Fruit fly (Drosophila melanogaster) whole organism, embryonic: ENCODE measurements around the gene CG15642.
A peak's percentile ranks its signal among the peaks of the same experiment; 100 is the strongest.

ENCODE experiments used
- ATbp ChIP-seq: fragments of 200-800 bp; sonication (Bioruptor generic); optimal IDR thresholded peaks from 2 replicates; lab custom pipeline; 2017; ENCODE audit warnings: missing biosample characterization, mild to moderate bottlenecking, missing genetic modification characterization, missing genetic modification reagents
- Asciz ChIP-seq: fragments of 200-800 bp; sonication (Bioruptor generic); optimal IDR thresholded peaks from 2 replicates; lab custom pipeline; 2017; ENCODE audit warnings: missing biosample characterization, mild to moderate bottlenecking, missing genetic modification characterization, missing genetic modification reagents
- CG10431 ChIP-seq: fragments of 200-800 bp; sonication (Bioruptor generic); optimal IDR thresholded peaks from 3 replicates; lab custom pipeline; 2018; ENCODE audit warnings: missing biosample characterization, mild to moderate bottlenecking, missing genetic modification characterization
- CG10543 ChIP-seq: fragments of 200-800 bp; sonication (Bioruptor generic); optimal IDR thresholded peaks from 3 replicates; lab custom pipeline; 2017; ENCODE audit warnings: missing biosample characterization, mild to moderate bottlenecking, missing genetic modification characterization, moderate library complexity
- CG11695 ChIP-seq: fragments of 200-800 bp; sonication (Bioruptor generic); IDR thresholded peaks from 3 replicates; pipeline ENCODE4 v1.3.6; 2022; ENCODE audit warnings: missing biosample characterization, missing genetic modification characterization
- CG15073 ChIP-seq: fragments of 200-800 bp; sonication (Bioruptor generic); optimal IDR thresholded peaks from 2 replicates; lab custom pipeline; 2016; ENCODE audit warnings: missing biosample characterization, missing genetic modification characterization
- CG16815 ChIP-seq: fragments of 200-800 bp; sonication (Bioruptor generic); optimal IDR thresholded peaks from 3 replicates; lab custom pipeline; 2017; ENCODE audit warnings: missing biosample characterization, mild to moderate bottlenecking, missing genetic modification characterization
- CG17361 ChIP-seq: fragments of 200-800 bp; sonication (Bioruptor generic); IDR thresholded peaks from 3 replicates; pipeline ENCODE4 v1.3.6; 2022; ENCODE audit warnings: missing biosample characterization, missing genetic modification characterization
- CG17829 ChIP-seq: fragments of 200-800 bp; optimal IDR thresholded peaks from 2 replicates; lab custom pipeline; 2019; ENCODE audit warnings: missing biosample characterization, mild to moderate bottlenecking, missing genetic modification characterization, moderate library complexity
- CG18599 ChIP-seq: fragments of 200-800 bp; sonication (Bioruptor generic); optimal IDR thresholded peaks from 3 replicates; lab custom pipeline; 2017; ENCODE audit warnings: missing biosample characterization, missing genetic modification characterization, mild to moderate bottlenecking, moderate library complexity, missing genetic modification reagents
- CG2116 ChIP-seq: fragments of 200-800 bp; sonication (Bioruptor generic); optimal IDR thresholded peaks from 3 replicates; lab custom pipeline; 2018; ENCODE audit warnings: missing biosample characterization, mild to moderate bottlenecking, missing genetic modification characterization
- CG2199 ChIP-seq: fragments of 200-800 bp; sonication (Bioruptor generic); IDR thresholded peaks from 3 replicates; pipeline ENCODE4 v1.3.6; 2022; ENCODE audit warnings: missing biosample characterization, missing genetic modification characterization
- CG2678 ChIP-seq: fragments of 200-800 bp; sonication (Bioruptor generic); optimal IDR thresholded peaks from 3 replicates; lab custom pipeline; 2019; ENCODE audit warnings: missing biosample characterization, mild to moderate bottlenecking, missing genetic modification characterization, moderate library complexity
- CG3407 ChIP-seq: fragments of 200-800 bp; sonication (Bioruptor generic); optimal IDR thresholded peaks from 2 replicates; lab custom pipeline; 2018; ENCODE audit warnings: missing biosample characterization, mild to moderate bottlenecking, missing genetic modification characterization
- CG34422 ChIP-seq: fragments of 200-800 bp; sonication (Bioruptor generic); IDR thresholded peaks from 3 replicates; pipeline ENCODE4 v1.3.6; 2022; ENCODE audit warnings: missing biosample characterization, missing genetic modification characterization
- CG3995 ChIP-seq: fragments of 200-800 bp; sonication (Bioruptor generic); optimal IDR thresholded peaks from 3 replicates; lab custom pipeline; 2016; ENCODE audit warnings: missing biosample characterization, missing genetic modification characterization
- CG4854 ChIP-seq: fragments of 200-800 bp; sonication (Bioruptor generic); optimal IDR thresholded peaks from 2 replicates; lab custom pipeline; 2016; ENCODE audit warnings: missing biosample characterization, missing genetic modification characterization, inconsistent platforms
- CG6813 ChIP-seq: fragments of 200-800 bp; sonication (Bioruptor generic); optimal IDR thresholded peaks from 2 replicates; lab custom pipeline; 2017; ENCODE audit warnings: missing biosample characterization, missing genetic modification characterization, mild to moderate bottlenecking, moderate library complexity, missing genetic modification reagents
- CG8290 ChIP-seq, 3 experiments: fragments of 200-800 bp; sonication (Bioruptor generic); optimal IDR thresholded peaks; 2 replicates each; lab custom pipeline; 2016 to 2019; ENCODE audit warnings: missing biosample characterization in 3 of 3, missing genetic modification characterization in 3 of 3, mild to moderate bottlenecking in 2 of 3, moderate library complexity in 1 of 3
- CrebB ChIP-seq: fragments of 200-800 bp; sonication (Bioruptor generic); optimal IDR thresholded peaks from 3 replicates; lab custom pipeline; 2018; ENCODE audit warnings: missing biosample characterization, mild to moderate bottlenecking, missing genetic modification characterization
- Deaf1 ChIP-seq: fragments of 200-800 bp; optimal IDR thresholded peaks from 3 replicates; lab custom pipeline; 2019; ENCODE audit warnings: missing biosample characterization, mild to moderate bottlenecking, missing genetic modification characterization, moderate library complexity
- Dll ChIP-seq: fragments of 200-800 bp; sonication (Bioruptor generic); IDR thresholded peaks from 4 replicates; pipeline ENCODE4 v1.3.6; 2022; ENCODE audit warnings: missing biosample characterization, missing genetic modification characterization; ENCODE audit not compliant: partially characterized antibody
- GATAe ChIP-seq: fragments of 200-800 bp; sonication (Bioruptor generic); conservative IDR thresholded peaks from 2 replicates; pipeline ENCODE4 v1.3.6; 2022; ENCODE audit warnings: missing biosample characterization, missing genetic modification characterization
- H15 ChIP-seq: fragments of 200-800 bp; sonication (Bioruptor generic); IDR thresholded peaks from 3 replicates; pipeline ENCODE4 v1.3.6; 2022; ENCODE audit warnings: missing biosample characterization, missing genetic modification characterization
- Hr78 ChIP-seq, 2 experiments: fragments of 200-800 bp in 1 of 2; fragments of >200 bp in 1 of 2; sonication (Bioruptor generic) in 1 of 2; optimal IDR thresholded peaks; 2 replicates each; lab custom pipeline; 2017 to 2019; ENCODE audit warnings: missing biosample characterization in 2 of 2, missing genetic modification characterization in 2 of 2, mild to moderate bottlenecking in 1 of 2, moderate library complexity in 1 of 2
- Max ChIP-seq: fragments of 200-800 bp; sonication (Bioruptor generic); optimal IDR thresholded peaks from 2 replicates; lab custom pipeline; 2016; ENCODE audit warnings: missing biosample characterization, mild to moderate bottlenecking, missing genetic modification characterization
- Rfx ChIP-seq: fragments of 200-800 bp; sonication (Bioruptor generic); IDR thresholded peaks from 2 replicates; pipeline ENCODE4 v1.3.6; 2022; ENCODE audit warnings: missing biosample characterization, missing genetic modification characterization
- Sox100B ChIP-seq: fragments of 200-800 bp; sonication (Bioruptor generic); optimal IDR thresholded peaks from 3 replicates; lab custom pipeline; 2018; ENCODE audit warnings: missing biosample characterization, mild to moderate bottlenecking, missing genetic modification characterization
- Vsx1 ChIP-seq: fragments of 200-800 bp; sonication (Bioruptor generic); optimal IDR thresholded peaks from 2 replicates; lab custom pipeline; 2017; ENCODE audit warnings: missing biosample characterization, mild to moderate bottlenecking, missing genetic modification characterization, missing genetic modification reagents
- ap ChIP-seq: fragments of 200-800 bp; sonication (Bioruptor generic); IDR thresholded peaks from 2 replicates; pipeline ENCODE4 v1.3.6; 2022; ENCODE audit warnings: missing biosample characterization, missing genetic modification characterization
- br ChIP-seq: fragments of >200 bp; optimal IDR thresholded peaks from 2 replicates; lab custom pipeline; 2017
- chinmo ChIP-seq: fragments of 200-800 bp; sonication (Bioruptor generic); IDR thresholded peaks from 4 replicates; pipeline ENCODE4 v1.3.6; 2022; ENCODE audit warnings: missing biosample characterization, missing genetic modification characterization; ENCODE audit not compliant: partially characterized antibody
- chm ChIP-seq: fragments of 200-800 bp; sonication (Bioruptor generic); IDR thresholded peaks from 2 replicates; pipeline ENCODE4 v1.3.6; 2022; ENCODE audit warnings: missing biosample characterization, missing genetic modification characterization
- ci ChIP-seq: fragments of 200-800 bp; sonication (Bioruptor generic); IDR thresholded peaks from 3 replicates; pipeline ENCODE4 v1.3.6; 2022; ENCODE audit warnings: missing biosample characterization, missing genetic modification characterization
- crol ChIP-seq: fragments of 200-800 bp; sonication (Bioruptor generic); IDR thresholded peaks from 2 replicates; pipeline ENCODE4 v1.3.6; 2022; ENCODE audit warnings: missing biosample characterization, missing genetic modification characterization
- dimm ChIP-seq: fragments of 200-800 bp; sonication (Bioruptor generic); IDR thresholded peaks from 2 replicates; pipeline ENCODE4 v1.3.6; 2022; ENCODE audit warnings: missing biosample characterization, missing genetic modification characterization
- exex ChIP-seq: fragments of 200-800 bp; sonication (Bioruptor generic); optimal IDR thresholded peaks from 4 replicates; lab custom pipeline; 2018; ENCODE audit warnings: missing biosample characterization, mild to moderate bottlenecking, missing genetic modification characterization, moderate library complexity
- fd64A ChIP-seq: fragments of 200-800 bp; sonication (Bioruptor generic); optimal IDR thresholded peaks from 3 replicates; lab custom pipeline; 2018; ENCODE audit warnings: missing biosample characterization, mild to moderate bottlenecking, missing genetic modification characterization
- fd96Cb ChIP-seq: fragments of 200-800 bp; sonication (Bioruptor generic); optimal IDR thresholded peaks from 2 replicates; lab custom pipeline; 2018; ENCODE audit warnings: missing biosample characterization, mild to moderate bottlenecking, missing genetic modification characterization, moderate library complexity
- gfzf ChIP-seq: fragments of 200-800 bp; sonication (Bioruptor generic); optimal IDR thresholded peaks from 2 replicates; lab custom pipeline; 2016; ENCODE audit warnings: missing biosample characterization, mild to moderate bottlenecking, missing genetic modification characterization, moderate library complexity
- gsb-n ChIP-seq: fragments of 200-800 bp; sonication (Bioruptor generic); optimal IDR thresholded peaks from 3 replicates; lab custom pipeline; 2018; ENCODE audit warnings: missing biosample characterization, mild to moderate bottlenecking, missing genetic modification characterization
- ham ChIP-seq: fragments of 200-800 bp; sonication (Bioruptor generic); IDR thresholded peaks from 2 replicates; pipeline ENCODE4 v1.3.6; 2022; ENCODE audit warnings: missing biosample characterization, missing genetic modification characterization
- lab ChIP-seq: fragments of 200-800 bp; sonication (Bioruptor generic); optimal IDR thresholded peaks from 3 replicates; lab custom pipeline; 2017; ENCODE audit warnings: missing biosample characterization, missing genetic modification characterization, mild to moderate bottlenecking, moderate library complexity, missing genetic modification reagents
- mirr ChIP-seq: fragments of 200-800 bp; sonication (Bioruptor generic); optimal IDR thresholded peaks from 3 replicates; lab custom pipeline; 2018; ENCODE audit warnings: missing biosample characterization, mild to moderate bottlenecking, missing genetic modification characterization
- phol ChIP-seq: fragments of 200-800 bp; sonication (Bioruptor generic); optimal IDR thresholded peaks from 3 replicates; lab custom pipeline; 2018; ENCODE audit warnings: missing biosample characterization, mild to moderate bottlenecking, missing genetic modification characterization, moderate library complexity
- repo ChIP-seq: fragments of 200-800 bp; sonication (Bioruptor generic); optimal IDR thresholded peaks from 2 replicates; lab custom pipeline; 2016; ENCODE audit warnings: missing biosample characterization, missing genetic modification characterization

CG15642 gene

DNA sequence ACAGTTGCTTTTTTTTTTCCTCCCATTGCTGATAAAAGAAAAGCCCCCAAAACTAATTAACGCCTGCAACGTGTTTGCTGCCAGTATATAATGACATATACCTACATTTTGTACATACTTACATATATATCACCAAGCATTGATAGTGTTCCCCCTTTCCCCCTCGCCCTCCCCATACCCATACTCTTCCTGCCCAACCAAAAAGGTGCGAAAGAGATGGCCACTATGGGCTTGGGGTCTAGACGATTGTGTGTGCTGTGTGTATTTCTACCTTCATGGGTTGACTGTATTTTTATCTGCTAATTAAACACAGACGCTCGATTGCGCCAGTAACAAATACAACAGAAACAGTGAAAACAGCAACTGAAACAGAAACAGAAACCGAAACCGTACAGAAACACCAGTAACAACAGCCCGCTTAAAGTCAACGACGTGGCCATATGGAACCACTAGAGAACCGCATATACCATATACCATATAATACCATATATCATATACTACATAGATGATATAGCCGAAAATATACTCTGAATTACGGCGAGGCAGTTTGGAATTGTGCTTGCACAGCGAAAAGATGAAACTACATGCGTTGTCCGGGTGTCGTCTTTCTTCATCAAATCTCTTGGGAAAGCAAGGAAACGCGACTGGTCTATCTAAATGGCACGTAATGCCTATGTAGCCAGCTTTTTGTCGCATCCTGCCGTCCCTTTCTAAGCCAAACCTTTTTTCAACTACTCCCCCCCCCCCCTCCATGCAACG, 29.3 kb upstream of the CG15642 start (continued):
- TF ChIP-seq CG10431 (GFP tag; lab: Kevin White, UChicago): no peak
- no peak for TF ChIP-seq ap
- no peak for TF ChIP-seq CG8290 (GFP tag; optimal IDR thresholded peaks at IDR 0.05; lab: Kevin White, UChicago)
- peak in 1 of 2 experiments; percentile 15 for TF ChIP-seq CG8290 (tag; optimal IDR thresholded peaks at IDR 0.05; lab: Kevin White, UChicago)
- TF ChIP-seq br (lab: Kevin White, UChicago): no peak
- TF ChIP-seq fd96Cb (tag; lab: Kevin White, UChicago): no peak
- TF ChIP-seq exex: peak; percentile 59
- TF ChIP-seq lab (GFP tag; lab: Kevin White, UChicago): peak; percentile 31
- peak; percentile 87 for TF ChIP-seq crol (GFP tag; lab: Robert Waterston, UW)
- peak; percentile 55; the same call in 1 of the 2 replicates for TF ChIP-seq GATAe (GFP tag; lab: Robert Waterston, UW)
- no peak for TF ChIP-seq CG17829 (tag; lab: Kevin White, UChicago)
- TF ChIP-seq CG10543 (GFP tag; lab: Kevin White, UChicago): peak; percentile 54
- TF ChIP-seq chinmo (GFP tag; lab: Robert Waterston, UW): 0 out of 4 replicates have a peak, but pooled peaks have one; percentile 49
- no peak for TF ChIP-seq repo (GFP tag; lab: Kevin White, UChicago)
- TF ChIP-seq ham (GFP tag; lab: Robert Waterston, UW): no peak
- no peak for TF ChIP-seq CG16815 (GFP tag; lab: Kevin White, UChicago)
- no peak for TF ChIP-seq CG15073 (GFP tag; lab: Kevin White, UChicago)
- TF ChIP-seq mirr: peak; percentile 42
- TF ChIP-seq phol (tag; lab: Kevin White, UChicago): no peak
- no peak for TF ChIP-seq CG3995 (GFP tag; lab: Kevin White, UChicago)
- TF ChIP-seq CG18599 (GFP tag; lab: Kevin White, UChicago): peak; percentile 13
- no peak for TF ChIP-seq fd64A (GFP tag; lab: Kevin White, UChicago)

DNA sequence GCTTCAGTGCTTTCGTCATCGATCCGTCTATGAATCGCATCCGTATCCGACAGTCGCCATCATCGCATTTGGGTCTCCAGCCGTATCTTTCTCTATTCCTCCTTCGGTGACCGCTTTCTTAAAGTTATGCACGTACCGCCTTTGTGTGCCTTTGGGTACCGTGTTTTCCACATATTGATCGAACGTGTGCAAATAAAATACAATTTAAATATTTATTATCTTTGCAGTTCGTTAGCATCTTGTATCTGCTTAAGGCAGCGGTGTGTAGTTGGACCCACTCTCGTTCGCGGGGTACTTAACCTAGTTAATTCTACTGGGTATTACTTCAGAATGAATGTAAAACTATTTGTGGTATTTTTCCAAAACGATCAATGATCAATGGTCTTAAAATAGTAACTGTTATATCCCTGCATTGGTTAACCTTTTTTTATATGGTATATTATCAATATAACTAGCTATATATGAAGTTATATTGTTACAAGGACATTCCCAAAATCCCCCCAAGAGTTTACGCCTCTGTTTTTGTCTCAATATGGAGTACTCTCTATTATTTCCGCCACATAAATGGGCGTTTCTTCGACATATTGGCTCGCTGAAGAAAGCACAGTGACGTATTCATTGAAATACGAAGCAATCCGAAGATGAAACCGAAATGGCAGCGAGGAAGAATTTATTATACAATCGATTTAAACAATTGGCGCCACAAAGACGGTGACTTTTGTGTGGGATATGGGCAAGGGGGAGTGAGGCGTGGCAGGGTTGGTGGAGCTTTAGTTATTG, 28.2 kb upstream of the CG15642 start:
- TF ChIP-seq Dll (GFP tag; lab: Robert Waterston, UW) (no peak), chm (GFP tag; lab: Robert Waterston, UW) (peak; percentile 27; the same call in 1 of the 2 replicates), CG11695 (GFP tag; lab: Robert Waterston, UW) (no peak), CG17361 (GFP tag; lab: Robert Waterston, UW) (no peak), Asciz (GFP tag; lab: Kevin White, UChicago) (peak; percentile 46), ci (GFP tag; lab: Robert Waterston, UW) (0 out of 3 replicates have a peak, but pooled peaks have one; percentile 30), CG3407 (GFP tag; lab: Kevin White, UChicago) (peak; percentile 11), Deaf1 (tag; lab: Kevin White, UChicago) (peak; percentile 76), dimm (GFP tag; lab: Robert Waterston, UW) (no peak), gfzf (GFP tag; lab: Kevin White, UChicago) (no peak), CG2678 (tag; lab: Kevin White, UChicago) (peak; percentile 1), Hr78 (GFP tag; optimal IDR thresholded peaks at IDR 0.05; lab: Kevin White, UChicago) (no peak), gsb-n (tag; lab: Kevin White, UChicago) (no peak), ATbp (GFP tag; lab: Kevin White, UChicago) (peak; percentile 36), H15 (GFP tag; lab: Robert Waterston, UW) (no peak), CrebB (tag; lab: Kevin White, UChicago) (no peak), Vsx1 (GFP tag; lab: Kevin White, UChicago) (peak; percentile 13), CG6813 (GFP tag; lab: Kevin White, UChicago) (peak; percentile 4), CG2116 (GFP tag; lab: Kevin White, UChicago) (no peak), CG2199 (GFP tag; lab: Robert Waterston, UW) (peak; percentile 97), CG4854 (GFP tag; lab: Kevin White, UChicago) (no peak), Rfx (no peak), CG34422 (GFP tag; lab: Robert Waterston, UW) (no peak), Sox100B (GFP tag; lab: Kevin White, UChicago) (no peak), Max (no peak)
